Fruit fly (Drosophila melanogaster): ENCODE results near the gene CG43057.

DNA sequence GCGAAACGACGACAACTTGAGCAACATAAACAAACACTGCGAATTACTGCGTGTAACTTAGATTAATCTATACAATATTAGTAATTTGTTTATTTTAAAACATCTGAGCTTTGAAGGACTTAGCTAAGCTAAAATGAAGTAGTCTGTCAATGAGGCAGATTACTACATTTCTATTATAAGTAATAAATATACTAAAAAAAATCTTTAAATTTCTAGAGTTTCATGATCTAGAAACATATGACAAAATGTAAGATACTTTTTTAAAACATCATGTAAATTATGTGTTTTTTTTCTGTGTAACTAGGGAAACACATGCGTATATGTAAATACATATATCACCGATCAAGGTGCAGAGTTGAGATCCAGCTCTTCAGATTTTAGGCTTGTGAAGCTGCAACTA lies 22.3 kb upstream of the CG43057 start:
- TF ChIP-seq Snoo (tag; optimal IDR thresholded peaks at IDR 0.05): peak; percentile 34
- no peak for TF ChIP-seq EcR (GFP tag; optimal IDR thresholded peaks at IDR 0.05)
- peak; percentile 78 for TF ChIP-seq Ets98B (GFP tag; IDR thresholded peaks at IDR 0.05)
- TF ChIP-seq CG10348 (GFP tag; IDR thresholded peaks at IDR 0.05): no peak
- TF ChIP-seq CG8159 (tag; optimal IDR thresholded peaks at IDR 0.05): peak; percentile 93
- peak; percentile 32 for TF ChIP-seq Pif1B (GFP tag; optimal IDR thresholded peaks at IDR 0.05)
- TF ChIP-seq CG34367 (tag; optimal IDR thresholded peaks at IDR 0.05): peak; percentile 70
- TF ChIP-seq CG17806 (tag; optimal IDR thresholded peaks at IDR 0.05): peak; percentile 90
- peak; percentile 75 for TF ChIP-seq D1 (tag; optimal IDR thresholded peaks at IDR 0.05)
- 0 out of 2 replicates have a peak, but pooled peaks have one; percentile 18 for TF ChIP-seq rn (GFP tag; IDR thresholded peaks at IDR 0.05)
- peak; percentile 79 for TF ChIP-seq CG8301 (tag; optimal IDR thresholded peaks at IDR 0.05)
- peak; percentile 35 for TF ChIP-seq Pif1A (GFP tag; optimal IDR thresholded peaks at IDR 0.05)
- TF ChIP-seq CG14655 (GFP tag; optimal IDR thresholded peaks at IDR 0.05): peak; percentile 80
- TF ChIP-seq fd96Ca (GFP tag; IDR thresholded peaks at IDR 0.05): no peak

Measured in whole organism, pupa.